Fruit fly (Drosophila melanogaster) whole organism, embryonic: Measurements from ENCODE around the gene CG8369.

ENCODE experiments used
- Ada2b ChIP-seq: fragments of 200-800 bp; sonication (Bioruptor generic); IDR thresholded peaks from 2 replicates; pipeline ENCODE4 v1.3.6; 2022; ENCODE audit warnings: missing biosample characterization, missing genetic modification characterization
- Atf6 ChIP-seq: fragments of 200-800 bp; sonication (Bioruptor generic); IDR thresholded peaks from 2 replicates; pipeline ENCODE4 v1.3.6; 2022; ENCODE audit warnings: missing biosample characterization, missing genetic modification characterization
- Bteb2 ChIP-seq: fragments of 200-800 bp; sonication (Bioruptor generic); optimal IDR thresholded peaks from 2 replicates; lab custom pipeline; 2016; ENCODE audit warnings: missing biosample characterization, missing genetic modification characterization
- CG10654 ChIP-seq: fragments of 200-800 bp; sonication (Bioruptor generic); optimal IDR thresholded peaks from 2 replicates; lab custom pipeline; 2016; ENCODE audit warnings: missing biosample characterization, missing genetic modification characterization
- CG11247 ChIP-seq: fragments of 200-800 bp; sonication (Bioruptor generic); IDR thresholded peaks from 2 replicates; pipeline ENCODE4 v1.3.6; 2022; ENCODE audit warnings: missing biosample characterization, missing genetic modification characterization
- CG12219 ChIP-seq: fragments of 200-800 bp; sonication (Bioruptor generic); optimal IDR thresholded peaks from 3 replicates; lab custom pipeline; 2018; ENCODE audit warnings: missing biosample characterization, mild to moderate bottlenecking, missing genetic modification characterization
- CG1233 ChIP-seq: fragments of 200-800 bp; sonication (Bioruptor generic); optimal IDR thresholded peaks from 4 replicates; lab custom pipeline; 2018; ENCODE audit warnings: missing biosample characterization, mild to moderate bottlenecking, missing genetic modification characterization
- CG14710 ChIP-seq: fragments of 200-800 bp; sonication (Bioruptor generic); optimal IDR thresholded peaks from 3 replicates; lab custom pipeline; 2019; ENCODE audit warnings: missing biosample characterization, mild to moderate bottlenecking, missing genetic modification characterization, moderate library complexity
- CG14965 ChIP-seq: fragments of 200-800 bp; sonication (Bioruptor generic); optimal IDR thresholded peaks from 2 replicates; lab custom pipeline; 2016; ENCODE audit warnings: missing biosample characterization, missing genetic modification characterization, borderline replicate concordance
- CG15696 ChIP-seq: fragments of 200-800 bp; sonication (Bioruptor generic); optimal IDR thresholded peaks from 2 replicates; lab custom pipeline; 2019; ENCODE audit warnings: missing biosample characterization, mild to moderate bottlenecking, missing genetic modification characterization, moderate library complexity
- CG17328 ChIP-seq: fragments of 200-800 bp; sonication (Bioruptor generic); IDR thresholded peaks from 2 replicates; pipeline ENCODE4 v1.3.6; 2022; ENCODE audit warnings: missing biosample characterization, missing genetic modification characterization
- CG18011 ChIP-seq: fragments of 200-800 bp; sonication (Bioruptor generic); optimal IDR thresholded peaks from 2 replicates; lab custom pipeline; 2017; ENCODE audit warnings: missing biosample characterization, missing genetic modification characterization, mild to moderate bottlenecking, moderate library complexity, missing genotype
- CG2116 ChIP-seq: fragments of 200-800 bp; sonication (Bioruptor generic); optimal IDR thresholded peaks from 3 replicates; lab custom pipeline; 2018; ENCODE audit warnings: missing biosample characterization, mild to moderate bottlenecking, missing genetic modification characterization
- CG3281 ChIP-seq: fragments of 200-800 bp; sonication (Bioruptor generic); optimal IDR thresholded peaks from 3 replicates; lab custom pipeline; 2017; ENCODE audit warnings: missing biosample characterization, mild to moderate bottlenecking, missing genetic modification characterization
- CG33557 ChIP-seq: fragments of 200-800 bp; sonication (Bioruptor generic); optimal IDR thresholded peaks from 2 replicates; lab custom pipeline; 2019; ENCODE audit warnings: missing biosample characterization, mild to moderate bottlenecking, missing genetic modification characterization, moderate library complexity
- CG7357 ChIP-seq: fragments of 200-800 bp; sonication (Bioruptor generic); IDR thresholded peaks from 3 replicates; pipeline ENCODE4 v1.3.6; 2022; ENCODE audit warnings: missing biosample characterization, missing genetic modification characterization
- CG7839 ChIP-seq: fragments of 200-800 bp; sonication (Bioruptor generic); optimal IDR thresholded peaks from 3 replicates; lab custom pipeline; 2018; ENCODE audit warnings: missing biosample characterization, mild to moderate bottlenecking, missing genetic modification characterization, moderate library complexity
- CG8089 ChIP-seq: fragments of 200-800 bp; sonication (Bioruptor generic); optimal IDR thresholded peaks from 3 replicates; lab custom pipeline; 2016; ENCODE audit warnings: missing biosample characterization, missing genetic modification characterization
- CG8478 ChIP-seq: fragments of >200 bp; optimal IDR thresholded peaks from 2 replicates; lab custom pipeline; 2018
- CG9876 ChIP-seq: fragments of 200-800 bp; sonication (Bioruptor generic); optimal IDR thresholded peaks from 2 replicates; lab custom pipeline; 2016; ENCODE audit warnings: missing biosample characterization, missing genetic modification characterization
- Dad ChIP-seq: fragments of 200-800 bp; sonication (Bioruptor generic); optimal IDR thresholded peaks from 3 replicates; lab custom pipeline; 2016; ENCODE audit warnings: missing biosample characterization, missing genetic modification characterization
- E2f1 ChIP-seq: fragments of 200-800 bp; sonication (Bioruptor generic); IDR thresholded peaks from 2 replicates; pipeline ENCODE4 v1.3.6; 2022; ENCODE audit warnings: missing biosample characterization, missing genetic modification characterization
- H15 ChIP-seq: fragments of 200-800 bp; sonication (Bioruptor generic); IDR thresholded peaks from 3 replicates; pipeline ENCODE4 v1.3.6; 2022; ENCODE audit warnings: missing biosample characterization, missing genetic modification characterization
- Hmr ChIP-seq: fragments of 200-800 bp; sonication (Bioruptor generic); optimal IDR thresholded peaks from 3 replicates; lab custom pipeline; 2017; ENCODE audit warnings: mild to moderate bottlenecking, missing biosample characterization, missing genetic modification reagents, missing genetic modification characterization
- Hr39 ChIP-seq: fragments of >200 bp; optimal IDR thresholded peaks from 2 replicates; lab custom pipeline; 2017
- Lim3 ChIP-seq: fragments of 200-800 bp; sonication (Bioruptor generic); IDR thresholded peaks from 2 replicates; pipeline ENCODE4 v1.3.6; 2022; ENCODE audit warnings: missing biosample characterization, missing genetic modification characterization
- Nf-YC ChIP-seq: fragments of 200-800 bp; optimal IDR thresholded peaks from 3 replicates; lab custom pipeline; 2019; ENCODE audit warnings: missing biosample characterization, mild to moderate bottlenecking, missing genetic modification characterization, moderate library complexity
- Oli ChIP-seq: fragments of 200-800 bp; sonication (Bioruptor generic); optimal IDR thresholded peaks from 2 replicates; lab custom pipeline; 2018; ENCODE audit warnings: missing biosample characterization, mild to moderate bottlenecking, missing genetic modification characterization, moderate library complexity
- Pdp1 ChIP-seq, 2 experiments: fragments of 200-800 bp; sonication (Bioruptor generic); optimal IDR thresholded peaks; 3 replicates each; lab custom pipeline; 2016; ENCODE audit warnings: missing biosample characterization in 2 of 2, missing genetic modification characterization in 2 of 2, mild to moderate bottlenecking in 1 of 2, moderate library complexity in 1 of 2
- YL-1 ChIP-seq: fragments of 200-800 bp; sonication (Bioruptor generic); optimal IDR thresholded peaks from 3 replicates; lab custom pipeline; 2017; ENCODE audit warnings: missing biosample characterization, mild to moderate bottlenecking, missing genetic modification characterization
- ato ChIP-seq: fragments of 200-800 bp; sonication (Bioruptor generic); IDR thresholded peaks from 2 replicates; pipeline ENCODE4 v1.3.6; 2022; ENCODE audit warnings: missing biosample characterization, missing genetic modification characterization; ENCODE audit not compliant: partially characterized antibody
- bowl ChIP-seq: fragments of 200-800 bp; sonication (Bioruptor generic); IDR thresholded peaks from 2 replicates; pipeline ENCODE4 v1.3.6; 2022; ENCODE audit warnings: missing biosample characterization, missing genetic modification characterization
- br ChIP-seq: fragments of >200 bp; optimal IDR thresholded peaks from 2 replicates; lab custom pipeline; 2017
- cato ChIP-seq: fragments of 200-800 bp; sonication (Bioruptor generic); optimal IDR thresholded peaks from 2 replicates; lab custom pipeline; 2016; ENCODE audit warnings: missing biosample characterization, missing genetic modification characterization, borderline replicate concordance
- ci ChIP-seq: fragments of 200-800 bp; sonication (Bioruptor generic); IDR thresholded peaks from 3 replicates; pipeline ENCODE4 v1.3.6; 2022; ENCODE audit warnings: missing biosample characterization, missing genetic modification characterization
- dmrt99B ChIP-seq: fragments of 200-800 bp; sonication (Bioruptor generic); optimal IDR thresholded peaks from 2 replicates; lab custom pipeline; 2018; ENCODE audit warnings: missing biosample characterization, mild to moderate bottlenecking, missing genetic modification characterization, moderate library complexity
- exex ChIP-seq: fragments of 200-800 bp; sonication (Bioruptor generic); optimal IDR thresholded peaks from 4 replicates; lab custom pipeline; 2018; ENCODE audit warnings: missing biosample characterization, mild to moderate bottlenecking, missing genetic modification characterization, moderate library complexity
- fd102C ChIP-seq: fragments of 200-800 bp; sonication (Bioruptor generic); optimal IDR thresholded peaks from 2 replicates; lab custom pipeline; 2018; ENCODE audit warnings: missing biosample characterization, mild to moderate bottlenecking, missing genetic modification characterization, moderate library complexity
- fd64A ChIP-seq: fragments of 200-800 bp; sonication (Bioruptor generic); optimal IDR thresholded peaks from 3 replicates; lab custom pipeline; 2018; ENCODE audit warnings: missing biosample characterization, mild to moderate bottlenecking, missing genetic modification characterization
- ind ChIP-seq: fragments of 200-800 bp; sonication (Bioruptor generic); optimal IDR thresholded peaks from 3 replicates; lab custom pipeline; 2016; ENCODE audit warnings: missing biosample characterization, missing genetic modification characterization
- kay ChIP-seq: fragments of 200-800 bp; sonication (Bioruptor generic); optimal IDR thresholded peaks from 2 replicates; lab custom pipeline; 2016; ENCODE audit warnings: missing biosample characterization, missing genetic modification characterization
- odd ChIP-seq: fragments of 200-800 bp; sonication (Bioruptor generic); optimal IDR thresholded peaks from 2 replicates; lab custom pipeline; 2017; ENCODE audit warnings: missing biosample characterization, mild to moderate bottlenecking, missing genetic modification characterization
- onecut ChIP-seq: fragments of 200-800 bp; sonication (Bioruptor generic); IDR thresholded peaks from 2 replicates; pipeline ENCODE4 v1.3.6; 2022; ENCODE audit warnings: missing biosample characterization, missing genetic modification characterization
- pros ChIP-seq: fragments of 200-800 bp; sonication (Bioruptor generic); optimal IDR thresholded peaks from 3 replicates; lab custom pipeline; 2019; ENCODE audit warnings: missing biosample characterization, mild to moderate bottlenecking, missing genetic modification characterization, moderate library complexity
- ranshi ChIP-seq: fragments of 200-800 bp; sonication (Bioruptor generic); IDR thresholded peaks from 2 replicates; pipeline ENCODE4 v1.3.6; 2022; ENCODE audit warnings: missing biosample characterization, missing genetic modification characterization
- run ChIP-seq: fragments of 200-800 bp; sonication (Bioruptor generic); optimal IDR thresholded peaks from 3 replicates; lab custom pipeline; 2018; ENCODE audit warnings: missing biosample characterization, mild to moderate bottlenecking, missing genetic modification characterization
- slbo ChIP-seq: fragments of 200-800 bp; sonication (Bioruptor generic); IDR thresholded peaks from 2 replicates; pipeline ENCODE4 v1.3.6; 2022; ENCODE audit warnings: missing biosample characterization, missing genetic modification characterization
- sna ChIP-seq: fragments of 200-800 bp; sonication (Bioruptor generic); IDR thresholded peaks from 2 replicates; pipeline ENCODE4 v1.3.6; 2022; ENCODE audit warnings: missing biosample characterization, missing genetic modification characterization; ENCODE audit not compliant: partially characterized antibody
- tgo ChIP-seq: fragments of 200-800 bp; sonication (Bioruptor generic); IDR thresholded peaks from 3 replicates; pipeline ENCODE4 v1.3.6; 2022; ENCODE audit warnings: missing biosample characterization, missing genetic modification characterization
- vfl ChIP-seq: fragments of 200-800 bp; sonication (Bioruptor generic); optimal IDR thresholded peaks from 2 replicates; lab custom pipeline; 2016; ENCODE audit warnings: missing biosample characterization, missing genetic modification characterization
- wdn ChIP-seq: fragments of 200-800 bp; sonication (Bioruptor generic); IDR thresholded peaks from 2 replicates; pipeline ENCODE4 v1.3.6; 2022; ENCODE audit warnings: missing biosample characterization, missing genetic modification characterization

The CG8369 gene

DNA sequence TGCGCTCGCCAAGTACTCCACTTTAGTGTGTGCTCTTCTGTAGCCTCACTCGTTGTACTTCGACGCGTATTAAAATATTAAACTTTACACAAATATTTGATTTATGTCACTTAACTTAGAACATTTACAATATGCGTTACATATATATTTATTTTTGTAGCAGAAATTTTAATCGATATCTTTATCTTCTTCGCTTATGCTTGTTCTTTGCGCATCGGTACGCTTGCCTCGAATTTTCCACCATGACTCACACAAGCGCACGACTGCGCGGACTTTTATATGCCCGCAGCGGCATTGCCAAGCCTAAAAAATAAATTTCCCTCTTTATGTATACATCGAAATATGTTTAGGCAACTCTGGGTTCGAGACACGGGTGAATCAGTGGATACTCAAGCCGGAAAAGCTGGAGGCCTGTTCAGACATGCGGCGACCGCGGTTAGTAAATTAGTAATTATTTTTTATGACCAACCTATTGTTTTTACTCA lies 1.3 kb upstream of the CG8369 start, which contains the start of gene aqz (continued):
- TF ChIP-seq exex (tag; lab: Kevin White, UChicago) (peak; percentile 66), CG15696 (no peak), br (no peak), CG7839 (tag; lab: Kevin White, UChicago) (peak; percentile 58), CG17328 (GFP tag; lab: Robert Waterston, UW) (peak; percentile 60), CG1233 (peak; percentile 68), CG8478 (no peak), Nf-YC (tag; lab: Kevin White, UChicago) (peak; percentile 72), CG18011 (GFP tag; lab: Kevin White, UChicago) (peak; percentile 30), Hr39 (lab: Kevin White, UChicago) (no peak), Bteb2 (GFP tag; lab: Kevin White, UChicago) (peak; percentile 53), ranshi (GFP tag; lab: Robert Waterston, UW) (peak; percentile 36; the same call in 1 of the 2 replicates), fd64A (peak; percentile 51), CG14710 (tag; lab: Kevin White, UChicago) (peak; percentile 96), cato (GFP tag; lab: Kevin White, UChicago) (no peak), CG9876 (GFP tag; lab: Kevin White, UChicago) (peak; percentile 40), CG12219 (GFP tag; lab: Kevin White, UChicago) (peak; percentile 14), Pdp1 (GFP tag; optimal IDR thresholded peaks at IDR 0.05; lab: Kevin White, UChicago) (peak; percentile 66 to 74), CG33557 (GFP tag; lab: Kevin White, UChicago) (peak; percentile 58), pros (GFP tag; lab: Kevin White, UChicago) (no peak), CG14965 (GFP tag; lab: Kevin White, UChicago) (no peak), odd (GFP tag; lab: Kevin White, UChicago) (no peak), CG11247 (GFP tag; lab: Robert Waterston, UW) (peak; percentile 73), run (tag; lab: Kevin White, UChicago) (peak; percentile 57), Oli (tag; lab: Kevin White, UChicago) (no peak), ci (peak; percentile 87), wdn (GFP tag; lab: Robert Waterston, UW) (peak; percentile 42), kay (GFP tag; lab: Kevin White, UChicago) (peak; percentile 99), ato (0 out of 2 replicates have a peak, but pooled peaks have one; percentile 67), CG8089 (GFP tag; lab: Kevin White, UChicago) (peak; percentile 22), Hmr (GFP tag; lab: Kevin White, UChicago) (peak; percentile 85), onecut (GFP tag; lab: Robert Waterston, UW) (peak; percentile 98), E2f1 (GFP tag; lab: Robert Waterston, UW) (peak; percentile 57; the same call in 1 of the 2 replicates), Ada2b (GFP tag; lab: Robert Waterston, UW) (peak; percentile 24; the same call in 1 of the 2 replicates), fd102C (peak; percentile 47), sna (GFP tag; lab: Robert Waterston, UW) (peak; percentile 23; the same call in 1 of the 2 replicates), CG7357 (GFP tag; lab: Robert Waterston, UW) (peak; percentile 44; the same call in 1 of the 3 replicates), dmrt99B (tag; lab: Kevin White, UChicago) (no peak), CG3281 (GFP tag; lab: Kevin White, UChicago) (peak; percentile 40), tgo (GFP tag; lab: Robert Waterston, UW) (peak; percentile 35; the same call in 2 of the 3 replicates), slbo (GFP tag; lab: Robert Waterston, UW) (peak; percentile 74), Atf6 (GFP tag; lab: Robert Waterston, UW) (no peak), H15 (GFP tag; lab: Robert Waterston, UW) (no peak; the same call in 2 of the 3 replicates), CG2116 (peak; percentile 100), Dad (GFP tag; lab: Kevin White, UChicago) (peak; percentile 67), Lim3 (GFP tag; lab: Robert Waterston, UW) (no peak), vfl (GFP tag; lab: Kevin White, UChicago) (peak; percentile 55), bowl (GFP tag; lab: Robert Waterston, UW) (peak; percentile 46; the same call in 1 of the 2 replicates), YL-1 (peak; percentile 89), CG10654 (GFP tag; lab: Kevin White, UChicago) (peak; percentile 18), ind (GFP tag; lab: Kevin White, UChicago) (peak; percentile 23)
